Worm (Caenorhabditis elegans) whole organism, young adult: ENCODE measurements around the gene str-60.

Experiments
- B0019.2 ChIP-seq: fragments of 200-800 bp; sonication (Bioruptor generic); conservative IDR thresholded peaks from 2 replicates; pipeline ENCODE4 v1.3.6; 2022; ENCODE audit warnings: missing genetic modification reagents, missing genetic modification characterization, missing compliant biosample characterization
- B0261.1 ChIP-seq: sonication (generic microtip); optimal IDR thresholded peaks from 2 replicates; lab custom pipeline; 2016; ENCODE audit warnings: mild to moderate bottlenecking, missing genetic modification characterization, moderate library complexity, missing compliant biosample characterization
- B0336.3 ChIP-seq: fragments of 200-800 bp; sonication (Bioruptor generic); IDR thresholded peaks from 2 replicates; pipeline ENCODE4 v1.3.6; 2022; ENCODE audit warnings: missing genetic modification characterization, missing compliant biosample characterization
- D2030.7 ChIP-seq: fragments of 200-800 bp; sonication (Bioruptor generic); IDR thresholded peaks from 2 replicates; pipeline ENCODE4 v1.3.6; 2022; ENCODE audit warnings: missing genetic modification reagents, missing genetic modification characterization, missing compliant biosample characterization
- F10E7.11 ChIP-seq: sonication (generic microtip); optimal IDR thresholded peaks from 2 replicates; lab custom pipeline; 2017; ENCODE audit warnings: mild to moderate bottlenecking, missing genetic modification characterization, moderate library complexity, missing compliant biosample characterization
- F33H1.4 ChIP-seq: fragments of 200-800 bp; sonication (Bioruptor generic); IDR thresholded peaks from 2 replicates; pipeline ENCODE4 v1.3.6; 2022; ENCODE audit warnings: missing genetic modification reagents, missing genetic modification characterization, missing compliant biosample characterization
- F37B4.10 ChIP-seq: fragments of 200-800 bp; sonication (Bioruptor generic); IDR thresholded peaks from 2 replicates; pipeline ENCODE4 v1.3.6; 2022; ENCODE audit warnings: missing genetic modification characterization, missing compliant biosample characterization
- Y56A3A.18 ChIP-seq: fragments of 200-800 bp; sonication (Bioruptor generic); IDR thresholded peaks from 2 replicates; pipeline ENCODE4 v1.3.6; 2022; ENCODE audit warnings: missing genetic modification reagents, missing genetic modification characterization, missing compliant biosample characterization
- Y79H2A.3 ChIP-seq: fragments of 200-800 bp; sonication (Bioruptor generic); conservative IDR thresholded peaks from 2 replicates; pipeline ENCODE4 v1.3.6; 2022; ENCODE audit warnings: missing genetic modification reagents, missing genetic modification characterization, missing compliant biosample characterization
- ceh-27 ChIP-seq: fragments of 200-800 bp; sonication (Bioruptor generic); optimal IDR thresholded peaks from 2 replicates; lab custom pipeline; 2018; ENCODE audit warnings: mild to moderate bottlenecking, missing genetic modification characterization, moderate library complexity, missing compliant biosample characterization
- efl-1 ChIP-seq: fragments of 150-350 bp; optimal IDR thresholded peaks from 2 replicates; lab custom pipeline; 2014; ENCODE audit warnings: missing biosample characterization, missing genetic modification reagents, missing genetic modification characterization
- ekl-4 ChIP-seq: fragments of 200-800 bp; sonication (Bioruptor generic); IDR thresholded peaks from 2 replicates; pipeline ENCODE4 v1.3.6; 2022; ENCODE audit warnings: missing genetic modification reagents, missing genetic modification characterization, missing compliant biosample characterization
- him-1 ChIP-seq: sonication (generic microtip); optimal IDR thresholded peaks from 2 replicates; lab custom pipeline; 2016; ENCODE audit warnings: missing genotype, missing genetic modification reagents, missing genetic modification characterization, missing compliant biosample characterization
- hlh-26 ChIP-seq: fragments of 200-800 bp; sonication (Bioruptor generic); conservative IDR thresholded peaks from 2 replicates; pipeline ENCODE4 v1.3.6; 2022; ENCODE audit warnings: missing genetic modification reagents, missing genetic modification characterization, missing compliant biosample characterization
- hrde-1 ChIP-seq: sonication (generic microtip); optimal IDR thresholded peaks from 2 replicates; lab custom pipeline; 2016; ENCODE audit warnings: missing genetic modification characterization, mild to moderate bottlenecking, missing compliant biosample characterization, moderate library complexity, missing genotype, missing genetic modification reagents, borderline replicate concordance
- lag-1 ChIP-seq: fragments of 200-800 bp; sonication (Bioruptor generic); IDR thresholded peaks from 2 replicates; pipeline ENCODE4 v1.3.6; 2022; ENCODE audit warnings: missing genetic modification reagents, missing genetic modification characterization, missing compliant biosample characterization
- let-526 ChIP-seq: fragments of 200-800 bp; sonication (Bioruptor generic); IDR thresholded peaks from 2 replicates; pipeline ENCODE4 v1.3.6; 2022; ENCODE audit warnings: missing genetic modification reagents, missing genetic modification characterization, missing compliant biosample characterization
- lin-35 ChIP-seq, 3 experiments: fragments of 150-350 bp in 2 of 3; sonication (generic microtip) in 1 of 3; optimal IDR thresholded peaks; 2 replicates each; lab custom pipeline; 2014 to 2018; ENCODE audit warnings: missing biosample characterization in 3 of 3, missing genetic modification characterization in 3 of 3, missing genetic modification reagents in 3 of 3
- lin-54 ChIP-seq: fragments of 200-800 bp; sonication (Bioruptor generic); optimal IDR thresholded peaks from 2 replicates; lab custom pipeline; 2018; ENCODE audit warnings: mild to moderate bottlenecking, missing genetic modification characterization, missing compliant biosample characterization
- lsl-1 ChIP-seq: fragments of 200-800 bp; sonication (Bioruptor generic); optimal IDR thresholded peaks from 2 replicates; lab custom pipeline; 2018; ENCODE audit warnings: mild to moderate bottlenecking, missing genetic modification characterization, moderate library complexity, missing compliant biosample characterization
- madf-8 ChIP-seq: fragments of 200-800 bp; sonication (Bioruptor generic); conservative IDR thresholded peaks from 2 replicates; pipeline ENCODE4 v1.3.6; 2022; ENCODE audit warnings: missing genetic modification reagents, missing genetic modification characterization, missing compliant biosample characterization
- mxl-1 ChIP-seq: sonication (generic microtip); optimal IDR thresholded peaks from 2 replicates; lab custom pipeline; 2016; ENCODE audit warnings: missing genetic modification characterization, missing compliant biosample characterization
- nhr-27 ChIP-seq: fragments of 200-800 bp; sonication (Bioruptor generic); optimal IDR thresholded peaks from 2 replicates; lab custom pipeline; 2018; ENCODE audit warnings: mild to moderate bottlenecking, missing genetic modification characterization, moderate library complexity, missing compliant biosample characterization
- pbrm-1 ChIP-seq: fragments of 200-800 bp; sonication (Bioruptor generic); IDR thresholded peaks from 2 replicates; pipeline ENCODE4 v1.3.6; 2022; ENCODE audit warnings: missing genetic modification reagents, missing genetic modification characterization, missing compliant biosample characterization
- rpc-1 ChIP-seq, 2 experiments: fragments of 150-350 bp in 1 of 2; sonication (generic microtip) in 1 of 2; optimal IDR thresholded peaks; 2 replicates each; lab custom pipeline; 2014 to 2018; ENCODE audit warnings: missing biosample characterization in 1 of 2, missing genetic modification characterization in 1 of 2, missing genetic modification reagents in 1 of 2, missing genotype in 1 of 2
- snpc-3.4 ChIP-seq: sonication (generic microtip); optimal IDR thresholded peaks from 2 replicates; lab custom pipeline; 2017; ENCODE audit warnings: missing genetic modification characterization, mild to moderate bottlenecking, missing compliant biosample characterization, antibody characterized with exemption, moderate library complexity, missing genotype, missing genetic modification reagents
- sptf-2 ChIP-seq: fragments of 200-800 bp; sonication (Bioruptor generic); optimal IDR thresholded peaks from 2 replicates; lab custom pipeline; 2018; ENCODE audit warnings: mild to moderate bottlenecking, missing genetic modification characterization, missing compliant biosample characterization
- zfh-2 ChIP-seq: fragments of 200-800 bp; sonication (Bioruptor generic); conservative IDR thresholded peaks from 2 replicates; pipeline ENCODE4 v1.3.6; 2022; ENCODE audit warnings: missing genetic modification reagents, missing genetic modification characterization, missing compliant biosample characterization
- ztf-18 ChIP-seq: sonication (generic microtip); optimal IDR thresholded peaks from 2 replicates; lab custom pipeline; 2016; ENCODE audit warnings: missing genotype, mild to moderate bottlenecking, missing genetic modification characterization, missing compliant biosample characterization
- ztf-22 ChIP-seq: fragments of 200-800 bp; sonication (Bioruptor generic); optimal IDR thresholded peaks from 2 replicates; lab custom pipeline; 2018; ENCODE audit warnings: mild to moderate bottlenecking, missing genetic modification characterization, moderate library complexity, missing compliant biosample characterization
- ztf-6 ChIP-seq: fragments of 200-800 bp; sonication (Bioruptor generic); IDR thresholded peaks from 2 replicates; pipeline ENCODE4 v1.3.6; 2022; ENCODE audit warnings: missing genetic modification reagents, missing genetic modification characterization, missing compliant biosample characterization

Gene str-60

DNA sequence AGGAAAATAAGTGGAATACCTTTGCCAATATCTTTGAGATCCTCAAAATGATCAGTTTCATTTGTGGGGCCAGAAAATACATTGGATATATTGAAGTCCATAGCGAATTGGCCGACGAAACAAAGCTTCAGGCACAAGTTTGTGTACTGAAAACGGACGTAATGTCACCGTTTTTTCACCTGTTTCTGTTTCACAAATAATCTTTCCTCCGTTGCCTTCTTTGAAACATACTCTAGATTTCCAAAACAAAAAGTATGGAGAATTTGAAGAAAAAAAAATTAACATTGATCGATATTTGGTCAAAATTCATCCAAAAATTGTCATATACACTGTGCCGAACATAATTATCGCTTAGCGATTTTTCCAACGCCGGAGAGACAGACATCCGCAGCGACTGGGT is 35.2 kb upstream of the str-60 start, which contains the start of gene srz-12:
Gene srz-12 (minus strand): TSS at position 101 of the 400 bp plus-strand sequence.
- no peak for TF ChIP-seq ekl-4 (GFP tag; lab: Robert Waterston, UW)
- no peak for TF ChIP-seq zfh-2
- no peak for TF ChIP-seq ztf-18
- no peak for TF ChIP-seq let-526 (GFP tag; lab: Robert Waterston, UW)
- TF ChIP-seq ceh-27: no peak
- TF ChIP-seq ztf-6 (GFP tag; lab: Robert Waterston, UW): no peak

ce11 chrV:15863042-15863441 is 34.8 kb upstream of the str-60 start, which contains the start of gene srh-299:
srh-299 (plus strand) TSS chrV:15863342.
- TF ChIP-seq Y79H2A.3 (no peak), hlh-26 (GFP tag; lab: Robert Waterston, UW) (no peak), pbrm-1 (no peak), sptf-2 (GFP tag; lab: Kevin White, UChicago) (no peak), lin-54 (no peak), B0019.2 (GFP tag; lab: Robert Waterston, UW) (no peak), madf-8 (GFP tag; lab: Robert Waterston, UW) (no peak), hrde-1 (tag; lab: Kevin White, UChicago) (no peak), D2030.7 (GFP tag; lab: Robert Waterston, UW) (no peak), him-1 (tag; lab: Kevin White, UChicago) (no peak), efl-1 (no peak), rpc-1 (optimal IDR thresholded peaks at IDR 0.05; lab: Kevin White, UChicago) (no peak), rpc-1 (tag; optimal IDR thresholded peaks at IDR 0.05; lab: Kevin White, UChicago) (no peak)

ce11 chrV:15865839-15866238 is 32.0 kb upstream of the str-60 start, which contains the start of gene srh-293:
srh-293 (plus strand) TSS chrV:15866139.
- TF ChIP-seq B0019.2 (GFP tag; lab: Robert Waterston, UW) (no peak), snpc-3.4 (tag; lab: Kevin White, UChicago) (no peak), F10E7.11 (tag; lab: Kevin White, UChicago) (no peak)

- TF ChIP-seq B0261.1 (no peak), lsl-1 (GFP tag; lab: Kevin White, UChicago) (peak; percentile 78)
Observed at ce11 chrV:15867373-15867772, 30.4 kb upstream of the str-60 start, which contains the start of gene fbxa-197. fbxa-197 (plus strand) TSS chrV:15867673.

DNA sequence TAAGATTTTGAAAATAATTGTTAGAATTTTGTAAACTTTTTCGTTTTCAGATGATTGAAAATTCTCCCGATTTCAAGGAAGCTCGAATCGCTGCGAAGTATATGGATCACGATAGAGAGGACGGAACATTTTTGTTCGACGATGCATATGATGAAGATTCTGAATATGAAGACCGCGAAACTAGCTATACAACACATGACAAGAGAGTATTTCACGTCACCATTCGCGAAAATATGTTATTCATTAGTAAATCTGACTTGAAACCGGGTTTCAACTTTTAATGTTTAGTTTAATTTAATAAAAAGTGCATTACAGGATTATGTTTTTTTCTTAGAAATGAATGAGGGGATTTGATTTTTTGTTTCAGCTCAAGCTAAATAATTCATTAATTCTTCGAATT is 27.4 kb upstream of the str-60 start, which contains the start of gene str-57:
Gene str-57 (plus strand): TSS at position 301 of the 400 bp plus-strand sequence.
- TF ChIP-seq zfh-2 (no peak), F37B4.10 (GFP tag; lab: Robert Waterston, UW) (no peak), ztf-22 (GFP tag; lab: Kevin White, UChicago) (no peak), F33H1.4 (no peak), hlh-26 (GFP tag; lab: Robert Waterston, UW) (no peak), Y56A3A.18 (GFP tag; lab: Robert Waterston, UW) (no peak), B0336.3 (GFP tag; lab: Robert Waterston, UW) (no peak), rpc-1 (optimal IDR thresholded peaks at IDR 0.05; lab: Kevin White, UChicago) (no peak), rpc-1 (tag; optimal IDR thresholded peaks at IDR 0.05; lab: Kevin White, UChicago) (no peak), lag-1 (no peak), nhr-27 (no peak), mxl-1 (tag; lab: Kevin White, UChicago) (no peak), lin-35 (GFP tag; optimal IDR thresholded peaks at IDR 0.05; lab: Kevin White, UChicago) (no peak)
